Fruit fly (Drosophila melanogaster): ENCODE results near the gene gcm2.

DNA sequence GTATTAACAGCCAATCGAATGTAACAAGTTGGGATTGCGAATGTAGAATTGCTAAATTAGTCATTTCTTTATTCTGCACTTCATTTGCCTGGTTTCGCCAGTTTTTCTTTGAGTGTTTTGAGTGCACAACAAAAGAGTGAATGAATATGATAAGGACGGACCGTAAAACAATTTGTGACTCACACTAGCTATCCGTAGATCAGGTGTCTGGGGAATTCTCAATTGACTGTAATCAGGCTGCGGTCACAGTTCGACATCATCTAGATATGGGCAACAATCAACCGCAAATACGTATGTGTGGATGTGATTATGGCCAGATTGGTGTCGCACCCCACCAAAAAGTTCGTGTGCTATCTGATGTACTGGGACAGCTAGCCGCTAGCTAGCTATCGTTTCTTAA is 11.6 kb downstream of the gcm2 start:
- TF ChIP-seq fd59A (GFP tag; optimal IDR thresholded peaks at IDR 0.05) (no peak), Hr39 (GFP tag; optimal IDR thresholded peaks at IDR 0.05) (no peak), Sox15 (GFP tag; optimal IDR thresholded peaks at IDR 0.05) (no peak), Eip93F (GFP tag; optimal IDR thresholded peaks at IDR 0.05) (no peak), Eip75B (GFP tag; optimal IDR thresholded peaks at IDR 0.05) (no peak), fd85E (GFP tag; optimal IDR thresholded peaks at IDR 0.05) (no peak), CG8119 (GFP tag; IDR thresholded peaks at IDR 0.05) (no peak), CG11762 (GFP tag; optimal IDR thresholded peaks at IDR 0.05; ENCODE audit: insufficient read depth) (no peak), cyc (GFP tag; optimal IDR thresholded peaks at IDR 0.05) (no peak)

All from whole organism, prepupa.